Worm (Caenorhabditis elegans): ENCODE data around the gene F56B6.6.

DNA sequence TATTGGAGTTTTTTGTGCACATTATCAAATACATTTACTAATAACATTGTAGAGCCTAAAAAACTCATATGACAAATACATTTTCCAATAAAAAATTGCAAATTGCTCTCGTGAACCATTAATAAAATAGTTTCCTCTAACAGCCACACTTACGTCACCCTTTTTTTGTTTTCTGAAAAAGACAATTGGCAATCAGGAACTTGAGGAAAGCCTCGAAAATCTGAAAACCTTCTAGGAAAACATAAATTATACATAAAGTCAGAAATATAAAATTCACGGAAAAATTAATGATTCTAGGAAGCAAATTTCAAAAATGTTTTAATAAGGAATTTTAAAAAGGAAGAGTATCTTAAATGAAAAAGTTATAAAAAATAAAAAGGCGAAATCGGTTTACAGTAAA lies 15.7 kb downstream of the F56B6.6 start:
- TF ChIP-seq nhr-11 (tag; optimal IDR thresholded peaks at IDR 0.05): no peak
- no peak for TF ChIP-seq dmd-4 (tag; optimal IDR thresholded peaks at IDR 0.05)
- no peak for TF ChIP-seq unc-62 (GFP tag; optimal IDR thresholded peaks at IDR 0.05)
- TF ChIP-seq snpc-4 (tag; optimal IDR thresholded peaks at IDR 0.05): no peak
- TF ChIP-seq nhr-12 (tag; optimal IDR thresholded peaks at IDR 0.05): no peak
- TF ChIP-seq nhr-6 (tag; optimal IDR thresholded peaks at IDR 0.05): no peak
- TF ChIP-seq blmp-1 (tag; optimal IDR thresholded peaks at IDR 0.05; ENCODE audit: insufficient read depth): no peak
- no peak for TF ChIP-seq lin-13 (GFP tag; optimal IDR thresholded peaks at IDR 0.05)
- no peak for TF ChIP-seq zag-1 (tag; optimal IDR thresholded peaks at IDR 0.05)

Data from whole organism, L2 larva.